Worm (Caenorhabditis elegans): ENCODE data around the gene T22B2.1.

DNA sequence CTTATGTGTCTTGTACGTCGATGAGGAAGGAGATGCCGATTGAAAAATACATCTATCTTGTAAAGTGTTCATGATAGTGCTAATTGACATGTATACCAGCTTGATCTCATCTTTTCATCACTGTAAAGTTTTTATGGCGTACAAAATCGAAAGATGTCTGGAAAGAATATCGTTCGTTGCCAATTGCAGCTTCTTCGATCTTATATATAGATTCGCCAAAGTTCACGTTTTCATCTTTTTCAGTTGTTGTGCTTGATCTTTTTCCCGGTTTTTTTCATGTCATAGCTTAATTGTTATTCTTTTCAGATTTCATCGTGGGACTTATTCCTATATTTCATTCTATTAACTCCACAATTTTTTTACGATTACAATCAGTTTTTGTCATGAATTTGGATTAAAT lies 5.5 kb downstream of the T22B2.1 start, which contains the start of gene adt-3:
- no peak for TF ChIP-seq unc-62 (GFP tag; optimal IDR thresholded peaks at IDR 0.05)
- no peak for TF ChIP-seq unc-39 (tag; optimal IDR thresholded peaks at IDR 0.05)
- TF ChIP-seq nhr-237 (tag; optimal IDR thresholded peaks at IDR 0.05), result no peak
- no peak for TF ChIP-seq elt-1 (tag; optimal IDR thresholded peaks at IDR 0.05)
- no peak for TF ChIP-seq skn-1 (tag; optimal IDR thresholded peaks at IDR 0.05)
- no peak for TF ChIP-seq ceh-82 (tag; optimal IDR thresholded peaks at IDR 0.05)
- no peak for TF ChIP-seq nhr-77 (tag; optimal IDR thresholded peaks at IDR 0.05)
- no peak for TF ChIP-seq ceh-9 (tag; optimal IDR thresholded peaks at IDR 0.05)
